Worm (Caenorhabditis elegans): ENCODE data around the gene irld-66.
A peak's percentile ranks its signal among the peaks of the same experiment; 100 is the strongest.

irld-66 gene

ce11 chrII:2888957-2889630 lies 51.6 kb downstream of the irld-66 start, which contains the start of gene pinn-1:
Gene pinn-1, minus strand, starts transcription at chrII:2889007.
- TF ChIP-seq nhr-2 (tag; optimal IDR thresholded peaks at IDR 0.05) (peak; percentile 9), cnd-1 (tag; optimal IDR thresholded peaks at IDR 0.05) (peak; percentile 63), tbx-8 (GFP tag; optimal IDR thresholded peaks at IDR 0.05) (no peak), bed-3 (GFP tag; optimal IDR thresholded peaks at IDR 0.05) (no peak), drap-1 (GFP tag; optimal IDR thresholded peaks at IDR 0.05) (peak; percentile 10), sem-2 (GFP tag; optimal IDR thresholded peaks at IDR 0.05) (no peak), mls-2 (tag; optimal IDR thresholded peaks at IDR 0.05) (peak; percentile 55), M03D4.4 (tag; optimal IDR thresholded peaks at IDR 0.05) (no peak), ceh-43 (GFP tag; optimal IDR thresholded peaks at IDR 0.05) (no peak), ceh-83 (GFP tag; optimal IDR thresholded peaks at IDR 0.05) (no peak), ces-1 (GFP tag; optimal IDR thresholded peaks at IDR 0.05) (peak; percentile 78), nhr-12 (tag; optimal IDR thresholded peaks at IDR 0.05) (no peak), ztf-11 (tag; optimal IDR thresholded peaks at IDR 0.05) (no peak), unc-120 (tag; optimal IDR thresholded peaks at IDR 0.05; ENCODE audit: poor library complexity, severe bottlenecking) (no peak), elt-3 (tag; optimal IDR thresholded peaks at IDR 0.05) (peak; percentile 27), mep-1 (tag; optimal IDR thresholded peaks at IDR 0.05) (peak; percentile 85), hlh-1 (tag; optimal IDR thresholded peaks at IDR 0.05) (no peak), lin-32 (GFP tag; optimal IDR thresholded peaks at IDR 0.05) (peak; percentile 1), lsy-2 (tag; optimal IDR thresholded peaks at IDR 0.05) (peak; percentile 69), snpc-4 (tag; optimal IDR thresholded peaks at IDR 0.05) (no peak), nhr-28 (tag; optimal IDR thresholded peaks at IDR 0.05) (no peak), ham-2 (GFP tag; optimal IDR thresholded peaks at IDR 0.05) (no peak), unc-62 (GFP tag; optimal IDR thresholded peaks at IDR 0.05) (no peak), lin-13 (tag; optimal IDR thresholded peaks at IDR 0.05) (peak; percentile 88), sptf-1 (tag; optimal IDR thresholded peaks at IDR 0.05) (peak; percentile 76), pha-4 (tag; optimal IDR thresholded peaks at IDR 0.05) (peak; percentile 80), unc-39 (tag; optimal IDR thresholded peaks at IDR 0.05) (no peak), elt-1 (tag; optimal IDR thresholded peaks at IDR 0.05; ENCODE audit: borderline replicate concordance, insufficient read depth) (no peak), nhr-76 (tag; optimal IDR thresholded peaks at IDR 0.05) (no peak), ceh-39 (tag; optimal IDR thresholded peaks at IDR 0.05) (peak; percentile 55), mab-5 (tag; optimal IDR thresholded peaks at IDR 0.05) (no peak), nhr-237 (tag; optimal IDR thresholded peaks at IDR 0.05) (peak; percentile 50), flh-1 (GFP tag; optimal IDR thresholded peaks at IDR 0.05) (no peak), blmp-1 (tag; optimal IDR thresholded peaks at IDR 0.05) (no peak), zip-8 (tag; optimal IDR thresholded peaks at IDR 0.05) (no peak)
